Worm (Caenorhabditis elegans) whole organism, L1 larva: Measurements from ENCODE around the gene srw-1.

Experiments
- C16A3.4 ChIP-seq: fragments of 150-350 bp; optimal IDR thresholded peaks from 2 replicates; lab custom pipeline; 2014; ENCODE audit warnings: missing biosample characterization, missing genetic modification characterization
- aha-1 ChIP-seq: fragments of 150-350 bp; optimal IDR thresholded peaks from 2 replicates; lab custom pipeline; 2014; ENCODE audit warnings: missing biosample characterization, missing genetic modification characterization
- ama-1 ChIP-seq: fragments of 150-350 bp; optimal IDR thresholded peaks from 2 replicates; lab custom pipeline; 2014
- blmp-1 ChIP-seq: fragments of 150-350 bp; optimal IDR thresholded peaks from 2 replicates; lab custom pipeline; 2014; ENCODE audit warnings: missing biosample characterization, missing genetic modification characterization
- ceh-63 ChIP-seq: fragments of 200-800 bp; sonication (Bioruptor generic); optimal IDR thresholded peaks from 2 replicates; lab custom pipeline; 2018; ENCODE audit warnings: mild to moderate bottlenecking, missing genetic modification characterization, missing compliant biosample characterization
- ces-1 ChIP-seq: fragments of 150-350 bp; optimal IDR thresholded peaks from 2 replicates; lab custom pipeline; 2014; ENCODE audit warnings: missing biosample characterization, missing genetic modification reagents, missing genetic modification characterization
- dpl-1 ChIP-seq, 3 experiments: fragments of 150-350 bp in 2 of 3; sonication (generic microtip) in 1 of 3; optimal IDR thresholded peaks; 2 replicates each; lab custom pipeline; 2014 to 2017; ENCODE audit warnings: missing biosample characterization in 3 of 3, missing genetic modification characterization in 3 of 3, missing genetic modification reagents in 3 of 3
- efl-1 ChIP-seq, 4 experiments: fragments of 150-350 bp; optimal IDR thresholded peaks in 3 of 4; peaks in 1 of 4; 1 replicate in 1 of 4; 2 replicates in 3 of 4; lab custom pipeline; 2014; ENCODE audit warnings: missing biosample characterization in 2 of 4, missing genetic modification characterization in 2 of 4, missing genetic modification reagents in 2 of 4
- egl-13 ChIP-seq: sonication (generic microtip); optimal IDR thresholded peaks from 2 replicates; lab custom pipeline; 2016; ENCODE audit warnings: missing genotype, missing genetic modification reagents, missing genetic modification characterization, missing compliant biosample characterization
- elt-3 ChIP-seq, 6 experiments: fragments of 150-350 bp in 1 of 6; sonication (generic microtip); optimal IDR thresholded peaks; 2 replicates each; lab custom pipeline; 2017 to 2018; ENCODE audit warnings: missing biosample characterization in 6 of 6, missing genetic modification characterization in 6 of 6, inconsistent platforms in 1 of 6
- ets-5 ChIP-seq: fragments of 200-800 bp; sonication (Bioruptor generic); IDR thresholded peaks from 2 replicates; pipeline ENCODE4 v1.3.6; 2022; ENCODE audit warnings: missing genetic modification characterization, missing compliant biosample characterization
- fkh-8 ChIP-seq: sonication (generic microtip); optimal IDR thresholded peaks from 2 replicates; lab custom pipeline; 2016; ENCODE audit warnings: mild to moderate bottlenecking, missing genetic modification characterization, missing compliant biosample characterization
- hlh-17 ChIP-seq: fragments of 200-800 bp; sonication (Bioruptor generic); optimal IDR thresholded peaks from 2 replicates; lab custom pipeline; 2018; ENCODE audit warnings: missing genetic modification characterization, mild to moderate bottlenecking, missing compliant biosample characterization, moderate library complexity, borderline replicate concordance
- hpl-2 ChIP-seq: fragments of 150-350 bp; optimal IDR thresholded peaks from 2 replicates; lab custom pipeline; 2014; ENCODE audit warnings: missing biosample characterization, missing genetic modification reagents, missing genetic modification characterization
- jun-1 ChIP-seq: fragments of 150-350 bp; optimal IDR thresholded peaks from 2 replicates; lab custom pipeline; 2014; ENCODE audit warnings: missing biosample characterization, missing genetic modification reagents, missing genetic modification characterization
- lin-13 ChIP-seq: fragments of 150-350 bp; optimal IDR thresholded peaks from 2 replicates; lab custom pipeline; 2014; ENCODE audit warnings: missing biosample characterization, missing genetic modification reagents, missing genetic modification characterization
- lin-35 ChIP-seq, 2 experiments: fragments of 150-350 bp; optimal IDR thresholded peaks; 2 replicates each; lab custom pipeline; 2014; ENCODE audit warnings: missing biosample characterization in 2 of 2, missing genetic modification characterization in 2 of 2, missing genetic modification reagents in 2 of 2
- mdl-1 ChIP-seq, 2 experiments: fragments of 150-350 bp; optimal IDR thresholded peaks; 2 replicates each; lab custom pipeline; 2014 to 2017; ENCODE audit warnings: missing biosample characterization in 2 of 2, missing genetic modification characterization in 2 of 2, inconsistent platforms in 1 of 2
- mef-2 ChIP-seq: fragments of 150-350 bp; optimal IDR thresholded peaks from 2 replicates; lab custom pipeline; 2014; ENCODE audit warnings: missing biosample characterization, missing genetic modification characterization
- mep-1 ChIP-seq: fragments of 150-350 bp; optimal IDR thresholded peaks from 2 replicates; lab custom pipeline; 2014; ENCODE audit warnings: missing biosample characterization, missing genetic modification characterization
- nhr-19 ChIP-seq: fragments of 200-800 bp; sonication (Bioruptor generic); conservative IDR thresholded peaks from 2 replicates; pipeline ENCODE4 v1.3.6; 2022; ENCODE audit warnings: missing genetic modification characterization, missing compliant biosample characterization
- nhr-237 ChIP-seq: fragments of 150-350 bp; optimal IDR thresholded peaks from 2 replicates; lab custom pipeline; 2014; ENCODE audit warnings: missing biosample characterization, missing genetic modification characterization
- nhr-77 ChIP-seq: fragments of 150-350 bp; optimal IDR thresholded peaks from 2 replicates; lab custom pipeline; 2014; ENCODE audit warnings: missing biosample characterization, missing genetic modification characterization
- nhr-90 ChIP-seq: sonication (generic microtip); optimal IDR thresholded peaks from 2 replicates; lab custom pipeline; 2016; ENCODE audit warnings: mild to moderate bottlenecking, missing genetic modification characterization, missing compliant biosample characterization; ENCODE audit not compliant: poor library complexity
- pax-3 ChIP-seq: fragments of 200-800 bp; sonication (Bioruptor generic); optimal IDR thresholded peaks from 2 replicates; lab custom pipeline; 2018; ENCODE audit warnings: mild to moderate bottlenecking, missing genetic modification characterization, moderate library complexity, missing compliant biosample characterization
- pqm-1 ChIP-seq: sonication (generic microtip); optimal IDR thresholded peaks from 3 replicates; lab custom pipeline; 2017; ENCODE audit warnings: missing biosample characterization, missing genetic modification characterization
- rnt-1 ChIP-seq: sonication (generic microtip); optimal IDR thresholded peaks from 2 replicates; lab custom pipeline; 2016; ENCODE audit warnings: mild to moderate bottlenecking, missing genetic modification characterization, moderate library complexity, missing compliant biosample characterization
- skn-1 ChIP-seq: fragments of 150-350 bp; optimal IDR thresholded peaks from 2 replicates; lab custom pipeline; 2014; ENCODE audit warnings: missing biosample characterization, missing genetic modification characterization
- sox-4 ChIP-seq: sonication (generic microtip); optimal IDR thresholded peaks from 2 replicates; lab custom pipeline; 2016; ENCODE audit warnings: missing genetic modification characterization, missing compliant biosample characterization
- sptf-1 ChIP-seq: fragments of 150-350 bp; optimal IDR thresholded peaks from 2 replicates; lab custom pipeline; 2014; ENCODE audit warnings: missing biosample characterization, missing genetic modification characterization
- swsn-7 ChIP-seq: sonication (generic microtip); optimal IDR thresholded peaks from 2 replicates; lab custom pipeline; 2016; ENCODE audit warnings: missing genetic modification characterization, missing compliant biosample characterization
- unc-130 ChIP-seq: fragments of 150-350 bp; optimal IDR thresholded peaks from 2 replicates; lab custom pipeline; 2017; ENCODE audit warnings: missing biosample characterization, missing genetic modification characterization, inconsistent platforms
- unc-86 ChIP-seq: sonication (generic microtip); optimal IDR thresholded peaks from 2 replicates; lab custom pipeline; 2016; ENCODE audit warnings: missing genetic modification characterization, missing compliant biosample characterization
- zag-1 ChIP-seq: fragments of 150-350 bp; optimal IDR thresholded peaks from 2 replicates; lab custom pipeline; 2014; ENCODE audit warnings: missing biosample characterization, missing genetic modification characterization
- zip-4 ChIP-seq: fragments of 200-800 bp; sonication (Bioruptor generic); optimal IDR thresholded peaks from 2 replicates; lab custom pipeline; 2018; ENCODE audit warnings: mild to moderate bottlenecking, missing genetic modification characterization, moderate library complexity, missing compliant biosample characterization

The srw-1 gene

ce11 chrV:15232200-15232599 is 34.1 kb downstream of the srw-1 start, which contains the start of gene srw-13:
Gene srw-13, plus strand, starts transcription at chrV:15232500.
- TF ChIP-seq nhr-90 (tag; lab: Kevin White, UChicago), result no peak
- no peak for TF ChIP-seq dpl-1 (GFP tag; optimal IDR thresholded peaks at IDR 0.05; lab: Kevin White, UChicago)
- no peak for TF ChIP-seq sox-4 (tag; lab: Kevin White, UChicago)
- TF ChIP-seq skn-1 (tag; lab: Kevin White, UChicago), result no peak
- TF ChIP-seq hlh-17, result no peak
- TF ChIP-seq ama-1, result no peak
- TF ChIP-seq ets-5 (GFP tag; lab: Robert Waterston, UW), result no peak
- TF ChIP-seq nhr-237 (tag; lab: Kevin White, UChicago), result no peak
- TF ChIP-seq aha-1 (tag; lab: Kevin White, UChicago), result no peak
- TF ChIP-seq mef-2 (tag; lab: Kevin White, UChicago), result no peak
- no peak for TF ChIP-seq lin-35 (GFP tag; optimal IDR thresholded peaks at IDR 0.05; lab: Kevin White, UChicago)
- no peak for TF ChIP-seq fkh-8
- TF ChIP-seq unc-86 (tag; lab: Kevin White, UChicago), result no peak
- no peak for TF ChIP-seq blmp-1 (tag; lab: Kevin White, UChicago)
- no peak for TF ChIP-seq ceh-63 (GFP tag; lab: Kevin White, UChicago)

- TF ChIP-seq mdl-1 (tag; optimal IDR thresholded peaks at IDR 0.05; lab: Kevin White, UChicago) (no peak), hpl-2 (GFP tag; lab: Kevin White, UChicago) (no peak), nhr-19 (GFP tag; lab: Robert Waterston, UW) (no peak), nhr-77 (tag; lab: Kevin White, UChicago) (no peak), sptf-1 (tag; lab: Kevin White, UChicago) (no peak), swsn-7 (tag; lab: Kevin White, UChicago) (no peak), efl-1 (optimal IDR thresholded peaks at IDR 0.05; lab: Kevin White, UChicago) (no peak), efl-1 (GFP tag; optimal IDR thresholded peaks at IDR 0.05 in 1 of 2; lab: Kevin White, UChicago) (no peak), blmp-1 (tag; lab: Kevin White, UChicago) (no peak), lin-35 (GFP tag; optimal IDR thresholded peaks at IDR 0.05; lab: Kevin White, UChicago) (no peak), jun-1 (tag; lab: Kevin White, UChicago) (no peak), nhr-90 (tag; lab: Kevin White, UChicago) (no peak), egl-13 (tag; lab: Kevin White, UChicago) (no peak), unc-130 (tag; lab: Kevin White, UChicago) (no peak), ces-1 (GFP tag; lab: Kevin White, UChicago) (no peak)
Measured at ce11 chrV:15235661-15236060, 37.6 kb downstream of the srw-1 start, which contains the start of gene nhr-164. Gene nhr-164, minus strand, starts transcription at chrV:15235761.

- TF ChIP-seq pax-3 (tag; lab: Kevin White, UChicago) (no peak), mep-1 (tag; lab: Kevin White, UChicago) (no peak)
Measured at ce11 chrV:15238552-15238951, 40.5 kb downstream of the srw-1 start, which contains the start of gene srw-12. Gene srw-12, minus strand, starts transcription at chrV:15238652.

- TF ChIP-seq zag-1 (tag; lab: Kevin White, UChicago), result no peak
- no peak for TF ChIP-seq pqm-1 (tag; lab: Kevin White, UChicago)
- no peak for TF ChIP-seq nhr-19 (GFP tag; lab: Robert Waterston, UW)
- TF ChIP-seq ces-1 (GFP tag; lab: Kevin White, UChicago), result no peak
- TF ChIP-seq rnt-1 (tag; lab: Kevin White, UChicago), result no peak
Measured at ce11 chrV:15240215-15240614, 42.2 kb downstream of the srw-1 start, which contains the start of gene srw-11. Gene srw-11, minus strand, starts transcription at chrV:15240315.

- TF ChIP-seq zip-4 (GFP tag; lab: Kevin White, UChicago), result no peak
- no peak for TF ChIP-seq ets-5 (GFP tag; lab: Robert Waterston, UW)
- no peak for TF ChIP-seq pqm-1 (tag; lab: Kevin White, UChicago)
- TF ChIP-seq mef-2 (tag; lab: Kevin White, UChicago), result no peak
- no peak for TF ChIP-seq elt-3 (tag; optimal IDR thresholded peaks at IDR 0.05; lab: Kevin White, UChicago)
- TF ChIP-seq nhr-19 (GFP tag; lab: Robert Waterston, UW), result no peak
- no peak for TF ChIP-seq C16A3.4
- TF ChIP-seq lin-13 (GFP tag; lab: Kevin White, UChicago), result no peak
- no peak for TF ChIP-seq rnt-1 (tag; lab: Kevin White, UChicago)
Measured at ce11 chrV:15241259-15241658, 43.2 kb downstream of the srw-1 start, which contains the start of gene chil-12. Gene chil-12, plus strand, starts transcription at chrV:15241559.
